Worm (Caenorhabditis elegans) whole organism, dauer: Measurements from ENCODE around the gene F58B3.4.

ENCODE experiments used
- unc-62 ChIP-seq: sonication (generic microtip); optimal IDR thresholded peaks from 2 replicates; lab custom pipeline; 2017; ENCODE audit warnings: missing biosample characterization, missing genetic modification reagents, missing genetic modification characterization

F58B3.4 gene

ce11 chrIV:11631750-11632149 lies at the start of gene F58B3.4:
Gene F58B3.4, minus strand, starts transcription at chrIV:11631850.
- TF ChIP-seq unc-62 (GFP tag; lab: Kevin White, UChicago) = no peak

- TF ChIP-seq unc-62 (GFP tag; lab: Kevin White, UChicago) = no peak
Measured at ce11 chrIV:11676054-11676453, 44.4 kb upstream of the F58B3.4 start, which contains the start of gene inx-9. Gene inx-9, plus strand, starts transcription at chrIV:11676354.

DNA sequence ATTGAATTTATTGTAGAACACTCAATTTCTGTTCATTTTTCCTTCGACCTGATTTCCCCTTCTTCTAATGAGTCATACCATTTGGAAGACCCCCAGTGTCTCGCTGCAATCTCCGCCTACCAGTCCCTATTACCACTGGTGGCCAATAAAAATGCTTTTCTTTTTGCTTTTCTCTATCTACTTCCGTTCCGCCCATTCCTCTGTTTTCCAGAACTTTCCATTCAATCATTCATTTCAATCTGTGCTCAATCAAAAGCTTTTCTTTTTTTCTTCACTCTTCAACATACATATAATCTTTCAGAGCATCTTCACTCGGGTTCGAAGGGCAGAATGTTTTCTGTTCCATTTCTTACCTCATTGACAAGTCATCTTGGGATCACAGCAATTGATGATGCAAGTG lies 41.9 kb upstream of the F58B3.4 start, which contains the start of gene inx-8:
Gene inx-8 (plus strand): TSS at position 301 of the 400 bp plus-strand sequence.
- no peak for TF ChIP-seq unc-62 (GFP tag; lab: Kevin White, UChicago)

ce11 chrIV:11668001-11668400 lies 36.4 kb upstream of the F58B3.4 start, which contains the start of gene atg-4.2:
Gene atg-4.2, plus strand, starts transcription at chrIV:11668024.
- no peak for TF ChIP-seq unc-62 (GFP tag; lab: Kevin White, UChicago)

- TF ChIP-seq unc-62 (GFP tag; lab: Kevin White, UChicago) = no peak
Measured at ce11 chrIV:11665010-11665409, 33.4 kb upstream of the F58B3.4 start, which contains the start of gene ZK809.9. Gene ZK809.9, plus strand, starts transcription at chrIV:11665310.

ce11 chrIV:11659794-11660312 lies 28.2 kb upstream of the F58B3.4 start, which contains the start of gene ZK792.1:
Gene ZK792.1, plus strand, starts transcription at chrIV:11659844.
- TF ChIP-seq unc-62 (GFP tag; lab: Kevin White, UChicago) = no peak

DNA sequence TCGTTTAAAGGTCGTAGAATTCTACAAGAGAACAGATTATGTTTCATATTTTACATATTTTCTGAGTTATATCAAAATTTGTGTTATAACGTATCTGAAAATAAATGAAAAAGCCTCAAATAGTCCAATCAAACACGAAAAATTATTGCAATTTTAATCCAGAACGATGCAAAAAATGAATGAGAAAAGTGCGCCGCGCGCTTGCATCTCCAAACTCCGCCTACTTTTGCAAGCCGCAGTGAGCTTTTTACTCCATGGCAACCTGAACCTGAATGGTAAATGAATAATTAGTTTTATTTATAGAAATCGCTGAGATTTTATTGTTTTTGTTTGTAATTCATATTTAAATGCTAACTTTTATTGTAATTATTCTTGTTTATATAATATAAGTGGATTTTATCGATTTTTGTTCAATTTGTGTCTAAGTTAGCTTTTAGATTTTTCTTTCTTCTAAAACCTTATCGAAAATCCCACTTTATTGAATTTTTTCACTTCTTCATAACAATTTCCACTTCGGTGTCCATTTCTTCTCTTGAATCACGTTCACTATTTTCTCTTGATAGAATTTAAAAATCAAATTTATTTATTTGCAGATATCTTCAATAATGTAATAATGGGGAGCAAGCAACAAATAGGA lies 24.6 kb upstream of the F58B3.4 start, which contains the start of gene ZK809.5:
Gene ZK809.5 (plus strand): TSS at position 587 of the 637 bp plus-strand sequence.
- no peak for TF ChIP-seq unc-62 (GFP tag; lab: Kevin White, UChicago)

ce11 chrIV:11655370-11655769 lies 23.7 kb upstream of the F58B3.4 start, which contains the start of gene ent-1:
Gene ent-1, minus strand, starts transcription at chrIV:11655470.
- no peak for TF ChIP-seq unc-62 (GFP tag; lab: Kevin White, UChicago)

DNA sequence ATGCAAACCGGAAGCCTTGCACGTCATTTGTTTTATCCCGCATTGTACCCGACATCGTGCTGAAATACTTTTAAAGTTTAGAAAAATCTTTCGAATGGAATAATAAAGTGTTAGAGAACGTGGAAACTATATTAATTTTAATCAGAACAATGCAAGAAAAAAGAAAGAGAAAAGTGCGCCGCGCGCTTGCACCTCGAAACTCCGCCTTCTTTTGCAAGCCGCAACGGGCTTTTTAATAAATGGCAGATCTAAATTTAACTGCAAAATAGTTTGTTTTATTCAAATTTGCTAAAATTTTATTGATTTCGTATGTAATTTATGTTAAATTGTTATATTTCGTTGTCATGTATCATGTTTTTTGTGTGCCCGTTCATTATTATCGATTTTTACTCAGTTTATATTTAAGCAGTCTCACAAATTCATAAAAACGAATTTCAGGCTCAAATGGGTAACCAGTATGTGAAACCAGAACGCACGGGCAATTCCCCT lies 20.4 kb upstream of the F58B3.4 start, which contains the start of the genes acl-3 and ndub-6:
Gene acl-3 (minus strand): TSS at position 59 of the 489 bp plus-strand sequence.
Gene ndub-6 (plus strand): TSS at position 439 of the 489 bp plus-strand sequence.
- TF ChIP-seq unc-62 (GFP tag; lab: Kevin White, UChicago) = no peak

- no peak for TF ChIP-seq unc-62 (GFP tag; lab: Kevin White, UChicago)
Measured at ce11 chrIV:11650344-11650743, 18.7 kb upstream of the F58B3.4 start.

- TF ChIP-seq unc-62 (GFP tag; lab: Kevin White, UChicago) = no peak
Measured at ce11 chrIV:11649031-11649430, 17.4 kb upstream of the F58B3.4 start, which contains the start of gene ZK809.8. Gene ZK809.8, minus strand, starts transcription at chrIV:11649064.

DNA sequence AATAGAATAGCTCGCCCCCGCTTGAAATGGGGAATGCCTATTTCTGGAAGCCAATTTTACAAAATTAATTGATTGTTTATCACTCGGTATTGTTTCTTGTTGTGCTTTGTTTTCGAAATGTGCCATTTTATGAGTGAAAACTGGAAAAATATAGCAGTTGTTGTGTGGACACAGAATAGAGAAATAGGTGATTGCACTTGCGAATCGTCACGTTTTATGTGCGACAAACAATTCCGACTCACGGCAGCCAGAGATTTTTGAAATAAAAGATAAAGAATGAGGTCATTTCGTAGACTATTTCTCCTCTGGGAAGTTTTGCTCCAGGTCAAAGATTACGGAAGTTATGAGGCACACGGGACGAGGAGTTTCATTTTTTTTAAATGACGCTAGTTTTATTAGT lies 15.3 kb upstream of the F58B3.4 start:
- no peak for TF ChIP-seq unc-62 (GFP tag; lab: Kevin White, UChicago)

DNA sequence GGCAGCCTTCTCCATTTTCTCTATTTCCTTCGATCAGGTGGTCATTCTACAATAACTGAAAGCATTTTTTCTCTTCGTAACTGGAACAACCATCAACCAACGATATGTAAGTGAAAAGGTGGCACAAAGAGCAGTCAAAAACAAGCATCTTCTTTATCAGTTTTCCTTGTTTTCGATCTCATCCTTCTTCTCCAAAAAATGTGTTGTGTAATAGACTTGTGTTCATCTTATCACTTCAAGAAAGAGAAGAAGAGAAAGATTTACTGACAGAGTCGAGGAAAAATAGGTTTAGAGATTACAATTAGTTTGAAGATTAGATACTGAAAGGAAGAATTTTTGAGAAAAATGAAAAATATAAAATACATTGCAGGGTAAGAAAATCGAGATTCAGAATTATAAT lies 13.7 kb upstream of the F58B3.4 start:
- TF ChIP-seq unc-62 (GFP tag; lab: Kevin White, UChicago) = no peak

- TF ChIP-seq unc-62 (GFP tag; lab: Kevin White, UChicago) = no peak
Measured at ce11 chrIV:11644705-11645104, 13.1 kb upstream of the F58B3.4 start.

- TF ChIP-seq unc-62 (GFP tag; lab: Kevin White, UChicago) = no peak
Measured at ce11 chrIV:11643829-11644228, 12.2 kb upstream of the F58B3.4 start, which contains the start of gene prx-2. Gene prx-2, plus strand, starts transcription at chrIV:11644129.

DNA sequence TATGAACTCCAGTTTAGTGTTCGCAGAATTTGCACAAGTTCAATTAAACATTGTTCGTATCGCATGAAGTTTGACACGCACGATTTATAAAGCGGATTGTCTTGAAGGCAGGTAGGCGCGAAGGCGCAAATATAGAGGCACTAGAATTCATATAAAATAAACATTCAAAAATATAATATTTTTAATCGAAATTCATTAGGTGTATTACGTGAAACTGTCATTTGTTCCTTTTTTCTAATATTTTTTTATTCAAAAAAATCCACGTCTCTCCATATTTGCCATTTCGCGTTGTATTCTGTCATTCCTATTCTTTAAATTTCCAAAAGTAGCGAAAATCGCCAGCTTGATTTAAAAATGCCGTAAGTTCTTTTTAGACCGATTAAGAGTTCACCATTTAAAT lies 10.2 kb upstream of the F58B3.4 start, which contains the start of gene ZK809.1:
Gene ZK809.1 (plus strand): TSS at position 301 of the 400 bp plus-strand sequence.
- no peak for TF ChIP-seq unc-62 (GFP tag; lab: Kevin White, UChicago)
